Worm (Caenorhabditis elegans) whole organism, young adult: ENCODE data around the gene T25E12.6.

Experiments used
- F37B4.10 ChIP-seq: fragments of 200-800 bp; sonication (Bioruptor generic); IDR thresholded peaks from 2 replicates; pipeline ENCODE4 v1.3.6; 2022; ENCODE audit warnings: missing genetic modification characterization, missing compliant biosample characterization
- T07F8.4 ChIP-seq: sonication (generic microtip); optimal IDR thresholded peaks from 2 replicates; lab custom pipeline; 2016; ENCODE audit warnings: mild to moderate bottlenecking, missing genetic modification characterization, moderate library complexity, missing compliant biosample characterization
- lin-35 ChIP-seq, 3 experiments: fragments of 150-350 bp in 2 of 3; sonication (generic microtip) in 1 of 3; optimal IDR thresholded peaks; 2 replicates each; lab custom pipeline; 2014 to 2018; ENCODE audit warnings: missing biosample characterization in 3 of 3, missing genetic modification characterization in 3 of 3, missing genetic modification reagents in 3 of 3
- pha-4 ChIP-seq: fragments of 150-350 bp; sonication (generic microtip); optimal IDR thresholded peaks from 2 replicates; lab custom pipeline; 2014; ENCODE audit warnings: missing biosample characterization, missing genetic modification reagents, missing genetic modification characterization
- sea-2 ChIP-seq: fragments of 200-800 bp; sonication (Bioruptor generic); IDR thresholded peaks from 2 replicates; pipeline ENCODE4 v1.3.6; 2022; ENCODE audit warnings: missing genetic modification characterization, missing compliant biosample characterization
- snpc-4 ChIP-seq, 5 experiments: fragments of 150-350 bp in 1 of 5; sonication (generic microtip) in 4 of 5; optimal IDR thresholded peaks; 2 replicates each; lab custom pipeline; 2014 to 2018; ENCODE audit warnings: missing genetic modification characterization in 5 of 5, missing biosample characterization in 3 of 5, antibody characterized with exemption in 2 of 5, mild to moderate bottlenecking in 2 of 5, missing compliant biosample characterization in 2 of 5, missing genotype in 2 of 5, moderate library complexity in 2 of 5, missing genetic modification reagents in 1 of 5

DNA sequence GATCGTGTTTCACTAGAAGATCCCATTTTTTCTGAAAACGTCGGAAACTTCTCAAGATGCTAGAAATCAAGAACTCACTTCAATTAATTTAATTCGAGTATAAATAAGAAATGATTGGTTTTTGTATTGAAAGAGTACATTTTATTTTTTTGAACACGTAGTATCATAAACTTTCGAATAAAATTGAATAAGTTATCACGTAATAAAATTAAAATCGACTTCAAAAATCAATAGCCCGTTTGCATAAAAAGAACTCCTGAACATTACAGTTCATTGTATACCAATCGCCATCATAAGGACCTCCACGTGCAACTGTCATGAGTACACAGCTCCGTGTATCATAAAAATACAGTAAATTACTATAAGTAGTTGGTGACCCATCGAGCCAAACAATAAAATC lies 8.5 kb upstream of the T25E12.6 start, which contains the start of gene T25E12.16:
- TF ChIP-seq snpc-4 (GFP tag; optimal IDR thresholded peaks at IDR 0.05; lab: Kevin White, UChicago) (no peak), snpc-4 (tag; optimal IDR thresholded peaks at IDR 0.05; lab: Kevin White, UChicago) (no peak), sea-2 (GFP tag; lab: Robert Waterston, UW) (no peak), lin-35 (GFP tag; optimal IDR thresholded peaks at IDR 0.05; lab: Kevin White, UChicago) (no peak), T07F8.4 (no peak), pha-4 (tag; lab: Kevin White, UChicago) (no peak), F37B4.10 (GFP tag; lab: Robert Waterston, UW) (no peak)
